Fruit fly (Drosophila melanogaster): Measurements from ENCODE around the gene CG12011.

Gene CG12011

dm6 chr3L:1647276-1647919 lies 47.0 kb upstream of the CG12011 start, which contains the start of the genes CG17249 and Bro:
TSS of gene CG17249 (minus strand) at chr3L:1647464.
TSS of gene Bro (plus strand) at chr3L:1647869.
- TF ChIP-seq ey (GFP tag; optimal IDR thresholded peaks at IDR 0.05) = peak; percentile 37
- TF ChIP-seq jim (GFP tag; optimal IDR thresholded peaks at IDR 0.05) = no peak
- TF ChIP-seq rgr (GFP tag; optimal IDR thresholded peaks at IDR 0.05) = peak; percentile 67
- TF ChIP-seq Hnf4 (GFP tag; optimal IDR thresholded peaks at IDR 0.05) = peak; percentile 80
- peak; percentile 2 for TF ChIP-seq psq (GFP tag; optimal IDR thresholded peaks at IDR 0.05)
- TF ChIP-seq OdsH (GFP tag; optimal IDR thresholded peaks at IDR 0.05) = peak; percentile 16
- peak; percentile 25 for TF ChIP-seq Dif (GFP tag; optimal IDR thresholded peaks at IDR 0.05; ENCODE audit: partially characterized antibody)
- TF ChIP-seq woc (GFP tag; optimal IDR thresholded peaks at IDR 0.05) = no peak
- TF ChIP-seq sv (GFP tag; optimal IDR thresholded peaks at IDR 0.05) = peak; percentile 38
- peak; percentile 86 for TF ChIP-seq Hr83 (GFP tag; optimal IDR thresholded peaks at IDR 0.05; ENCODE audit: poor library complexity, severe bottlenecking)
- peak in 1 of 2 experiments; percentile 44 for TF ChIP-seq foxo (GFP tag; optimal IDR thresholded peaks at IDR 0.05)
- TF ChIP-seq Myc (optimal IDR thresholded peaks at IDR 0.05) = peak; percentile 51
- no peak for TF ChIP-seq brk (GFP tag; optimal IDR thresholded peaks at IDR 0.05)

- peak; percentile 10 for TF ChIP-seq Dif (GFP tag; optimal IDR thresholded peaks at IDR 0.05; ENCODE audit: partially characterized antibody)
- TF ChIP-seq sage (GFP tag; optimal IDR thresholded peaks at IDR 0.05) = no peak
Observed at dm6 chr3L:1648690-1649355, 45.6 kb upstream of the CG12011 start, which contains the start of gene CG13920. TSS of gene CG13920 (plus strand) at chr3L:1648944.

dm6 chr3L:1649363-1649762 lies 45.1 kb upstream of the CG12011 start:
- TF ChIP-seq lola (GFP tag; optimal IDR thresholded peaks at IDR 0.05) = no peak
- TF ChIP-seq Myc (optimal IDR thresholded peaks at IDR 0.05) = no peak
- TF ChIP-seq sv (GFP tag; optimal IDR thresholded peaks at IDR 0.05) = no peak
- TF ChIP-seq Sp1 (GFP tag; optimal IDR thresholded peaks at IDR 0.05) = no peak
- no peak for TF ChIP-seq foxo (GFP tag; optimal IDR thresholded peaks at IDR 0.05)
- no peak for TF ChIP-seq Hnf4 (GFP tag; optimal IDR thresholded peaks at IDR 0.05)
- no peak for TF ChIP-seq CG9705 (GFP tag; optimal IDR thresholded peaks at IDR 0.05)
- TF ChIP-seq Hr83 (GFP tag; optimal IDR thresholded peaks at IDR 0.05; ENCODE audit: poor library complexity, severe bottlenecking) = no peak
- no peak for TF ChIP-seq tai (GFP tag; optimal IDR thresholded peaks at IDR 0.05)

- no peak for TF ChIP-seq N (GFP tag; optimal IDR thresholded peaks at IDR 0.05)
- peak; percentile 35 for TF ChIP-seq Hr83 (GFP tag; optimal IDR thresholded peaks at IDR 0.05; ENCODE audit: poor library complexity, severe bottlenecking)
- no peak for TF ChIP-seq Hr78 (GFP tag; optimal IDR thresholded peaks at IDR 0.05)
- TF ChIP-seq OdsH (GFP tag; optimal IDR thresholded peaks at IDR 0.05) = no peak
Observed at dm6 chr3L:1652700-1653200, 41.7 kb upstream of the CG12011 start, which contains the start of the genes CG7970 and Vta1. TSS of gene CG7970 (plus strand) at chr3L:1652750. TSS of gene Vta1 (minus strand) at chr3L:1652900.

dm6 chr3L:1653752-1654151 lies 40.7 kb upstream of the CG12011 start:
- TF ChIP-seq brk (GFP tag; optimal IDR thresholded peaks at IDR 0.05) (no peak), Hnf4 (GFP tag; optimal IDR thresholded peaks at IDR 0.05) (no peak), lola (GFP tag; optimal IDR thresholded peaks at IDR 0.05) (no peak), Hr83 (GFP tag; optimal IDR thresholded peaks at IDR 0.05; ENCODE audit: poor library complexity, severe bottlenecking) (no peak), Myc (optimal IDR thresholded peaks at IDR 0.05) (no peak), tai (GFP tag; optimal IDR thresholded peaks at IDR 0.05) (no peak), dsf (GFP tag; optimal IDR thresholded peaks at IDR 0.05; ENCODE audit: borderline replicate concordance) (no peak), CrebA (GFP tag; optimal IDR thresholded peaks at IDR 0.05; ENCODE audit: borderline replicate concordance) (no peak), sage (GFP tag; optimal IDR thresholded peaks at IDR 0.05) (no peak)

dm6 chr3L:1661738-1662370 lies 32.6 kb upstream of the CG12011 start:
- TF ChIP-seq dsf (GFP tag; optimal IDR thresholded peaks at IDR 0.05; ENCODE audit: borderline replicate concordance) (no peak), Rel (GFP tag; optimal IDR thresholded peaks at IDR 0.05) (no peak), Rel (tag; optimal IDR thresholded peaks at IDR 0.05) (no peak), Myc (optimal IDR thresholded peaks at IDR 0.05) (no peak), CG32264 (GFP tag; optimal IDR thresholded peaks at IDR 0.05) (no peak), N (GFP tag; optimal IDR thresholded peaks at IDR 0.05) (no peak), Hnf4 (GFP tag; optimal IDR thresholded peaks at IDR 0.05) (no peak), jim (GFP tag; optimal IDR thresholded peaks at IDR 0.05) (no peak), CrebA (GFP tag; optimal IDR thresholded peaks at IDR 0.05; ENCODE audit: borderline replicate concordance) (no peak), Jra (GFP tag; optimal IDR thresholded peaks at IDR 0.05) (no peak), usp (GFP tag; optimal IDR thresholded peaks at IDR 0.05) (no peak), tai (GFP tag; optimal IDR thresholded peaks at IDR 0.05) (no peak), Vsx2 (GFP tag; optimal IDR thresholded peaks at IDR 0.05; ENCODE audit: partially characterized antibody) (no peak), GATAd (GFP tag; optimal IDR thresholded peaks at IDR 0.05) (no peak), woc (GFP tag; optimal IDR thresholded peaks at IDR 0.05) (no peak)

Measured in whole organism, wandering third instar larva.